Fruit fly (Drosophila melanogaster): Measurements from ENCODE around the gene Fhos.
A peak's percentile ranks its signal among the peaks of the same experiment; 100 is the strongest.

The Fhos gene

DNA sequence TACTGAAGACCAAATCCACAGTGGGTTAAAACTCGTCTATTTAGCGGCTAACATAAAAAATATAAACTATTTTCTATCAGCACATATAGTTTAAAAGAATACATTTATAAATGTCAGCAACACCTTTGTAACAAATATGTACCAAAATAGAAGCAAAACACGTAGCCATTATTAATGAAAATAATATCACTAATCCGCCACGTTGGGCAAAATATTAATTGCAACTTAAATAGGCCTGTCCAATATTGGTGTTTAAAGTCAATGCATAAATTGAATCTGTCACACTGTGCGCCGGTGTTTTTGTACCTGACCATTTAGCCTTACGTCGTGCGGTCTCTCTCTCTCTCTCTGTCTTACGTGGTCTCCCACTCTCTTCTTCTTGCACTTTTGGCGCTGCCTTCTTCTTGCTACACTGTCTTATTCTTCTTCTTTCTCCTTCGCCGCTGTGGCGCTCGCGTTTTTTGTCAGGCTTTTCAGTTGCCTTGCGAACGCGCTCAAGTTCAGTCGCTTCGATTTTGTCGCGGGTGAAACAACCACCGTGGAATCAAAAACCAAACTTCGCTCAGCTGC is 12.6 kb downstream of the Fhos start (continued):
- TF ChIP-seq CG13296 (GFP tag; optimal IDR thresholded peaks at IDR 0.05) (peak; percentile 96), sd (tag; optimal IDR thresholded peaks at IDR 0.05) (peak; percentile 91), CG3726 (GFP tag; IDR thresholded peaks at IDR 0.05) (peak; percentile 95), CG34422 (GFP tag; IDR thresholded peaks at IDR 0.05) (peak; percentile 97), CG13287 (GFP tag; IDR thresholded peaks at IDR 0.05; ENCODE audit: partially characterized antibody) (peak; percentile 66), Adf1 (GFP tag; IDR thresholded peaks at IDR 0.05) (peak; percentile 82), chm (GFP tag; IDR thresholded peaks at IDR 0.05) (peak; percentile 91), CG7372 (GFP tag; IDR thresholded peaks at IDR 0.05) (peak; percentile 99), insv (GFP tag; optimal IDR thresholded peaks at IDR 0.05) (peak; percentile 51 to 78), gce (GFP tag; IDR thresholded peaks at IDR 0.05) (peak; percentile 95), CG17829 (tag; optimal IDR thresholded peaks at IDR 0.05) (peak; percentile 98), fd3F (GFP tag; optimal IDR thresholded peaks at IDR 0.05) (peak; percentile 98), Trl (optimal IDR thresholded peaks at IDR 0.05) (peak; percentile 56 to 79), Trl (GFP tag; optimal IDR thresholded peaks at IDR 0.05) (peak; percentile 95), mld (GFP tag; IDR thresholded peaks at IDR 0.05; ENCODE audit: partially characterized antibody) (peak; percentile 51; the same call in 1 of the 3 replicates), Hmx (GFP tag; optimal IDR thresholded peaks at IDR 0.05) (peak; percentile 86), zfh2 (GFP tag; optimal IDR thresholded peaks at IDR 0.05) (peak; percentile 98), CG4617 (GFP tag; optimal IDR thresholded peaks at IDR 0.05; ENCODE audit: borderline replicate concordance) (peak; percentile 97), CG15073 (GFP tag; optimal IDR thresholded peaks at IDR 0.05) (peak; percentile 90), sc (optimal IDR thresholded peaks at IDR 0.05) (no peak), sc (GFP tag; optimal IDR thresholded peaks at IDR 0.05) (peak; percentile 98), CG11723 (GFP tag; optimal IDR thresholded peaks at IDR 0.05) (peak; percentile 98), corto (GFP tag; optimal IDR thresholded peaks at IDR 0.05) (peak; percentile 76), tll (GFP tag; optimal IDR thresholded peaks at IDR 0.05) (peak in 1 of 2 experiments; percentile 8), CG5180 (GFP tag; optimal IDR thresholded peaks at IDR 0.05) (peak; percentile 90), vnd (GFP tag; IDR thresholded peaks at IDR 0.05; ENCODE audit: partially characterized antibody) (peak; percentile 75), sna (GFP tag; IDR thresholded peaks at IDR 0.05; ENCODE audit: partially characterized antibody) (no peak), fd64A (GFP tag; optimal IDR thresholded peaks at IDR 0.05) (peak; percentile 95), CG8359 (GFP tag; optimal IDR thresholded peaks at IDR 0.05; ENCODE audit: borderline replicate concordance) (peak; percentile 87), MTF-1 (GFP tag; optimal IDR thresholded peaks at IDR 0.05; ENCODE audit: borderline replicate concordance) (peak; percentile 88), CG10543 (GFP tag; optimal IDR thresholded peaks at IDR 0.05) (peak; percentile 98), Nf-YC (tag; optimal IDR thresholded peaks at IDR 0.05) (peak; percentile 91), tx (GFP tag; optimal IDR thresholded peaks at IDR 0.05) (peak; percentile 97), HmgZ (tag; optimal IDR thresholded peaks at IDR 0.05) (peak; percentile 99), CG11247 (GFP tag; IDR thresholded peaks at IDR 0.05) (peak; percentile 97), cwo (GFP tag; optimal IDR thresholded peaks at IDR 0.05) (peak; percentile 94), CG17802 (tag; optimal IDR thresholded peaks at IDR 0.05) (peak; percentile 78), CG13123 (GFP tag; optimal IDR thresholded peaks at IDR 0.05) (peak; percentile 96), CG10979 (tag; optimal IDR thresholded peaks at IDR 0.05) (peak; percentile 98), run (tag; optimal IDR thresholded peaks at IDR 0.05) (peak; percentile 96), Atf6 (GFP tag; IDR thresholded peaks at IDR 0.05) (peak; percentile 98), CG10321 (GFP tag; IDR thresholded peaks at IDR 0.05) (peak; percentile 84), fd102C (GFP tag; optimal IDR thresholded peaks at IDR 0.05) (peak; percentile 86), row (GFP tag; IDR thresholded peaks at IDR 0.05) (peak; percentile 98), CG17186 (GFP tag; optimal IDR thresholded peaks at IDR 0.05) (peak; percentile 92), stc (GFP tag; IDR thresholded peaks at IDR 0.05) (peak; percentile 96), Gug (GFP tag; IDR thresholded peaks at IDR 0.05) (peak; percentile 98), zfh1 (GFP tag; IDR thresholded peaks at IDR 0.05) (peak; percentile 97), CG10565 (GFP tag; optimal IDR thresholded peaks at IDR 0.05) (peak; percentile 94)

Measured in whole organism, embryonic.